Worm (Caenorhabditis elegans) whole organism, mixed stage, embryonic: ENCODE data around the gene Y37A1A.2.

Experiments used
- M03D4.4 ChIP-seq: sonication (generic microtip); optimal IDR thresholded peaks from 2 replicates; lab custom pipeline; 2017; ENCODE audit warnings: mild to moderate bottlenecking, missing genetic modification characterization, missing compliant biosample characterization
- bed-3 ChIP-seq: fragments of 200-800 bp; sonication (Bioruptor generic); optimal IDR thresholded peaks from 3 replicates; lab custom pipeline; 2018; ENCODE audit warnings: mild to moderate bottlenecking, missing genetic modification characterization, moderate library complexity, missing compliant biosample characterization
- blmp-1 ChIP-seq: fragments of 150-350 bp; optimal IDR thresholded peaks from 2 replicates; lab custom pipeline; 2014; ENCODE audit warnings: missing biosample characterization, missing genetic modification characterization
- ceh-39 ChIP-seq: fragments of 150-350 bp; optimal IDR thresholded peaks from 2 replicates; lab custom pipeline; 2014; ENCODE audit warnings: missing biosample characterization, missing genetic modification characterization
- ceh-43 ChIP-seq: fragments of 200-800 bp; sonication (Bioruptor generic); optimal IDR thresholded peaks from 2 replicates; lab custom pipeline; 2018; ENCODE audit warnings: mild to moderate bottlenecking, missing genetic modification characterization, moderate library complexity, missing compliant biosample characterization
- ceh-83 ChIP-seq: fragments of 200-800 bp; sonication (Bioruptor generic); optimal IDR thresholded peaks from 2 replicates; lab custom pipeline; 2018; ENCODE audit warnings: mild to moderate bottlenecking, missing genetic modification characterization, missing compliant biosample characterization
- ces-1 ChIP-seq: fragments of 150-350 bp; optimal IDR thresholded peaks from 2 replicates; lab custom pipeline; 2014; ENCODE audit warnings: missing biosample characterization, missing genetic modification reagents, missing genetic modification characterization
- cnd-1 ChIP-seq: fragments of 200-800 bp; sonication (Bioruptor generic); optimal IDR thresholded peaks from 2 replicates; lab custom pipeline; 2018; ENCODE audit warnings: mild to moderate bottlenecking, missing genetic modification characterization, missing compliant biosample characterization
- drap-1 ChIP-seq: fragments of 200-800 bp; sonication (Bioruptor generic); optimal IDR thresholded peaks from 3 replicates; lab custom pipeline; 2018; ENCODE audit warnings: mild to moderate bottlenecking, missing genetic modification characterization, missing compliant biosample characterization
- elt-1 ChIP-seq: sonication (generic microtip); optimal IDR thresholded peaks from 2 replicates; lab custom pipeline; 2017; ENCODE audit warnings: missing genetic modification characterization, mild to moderate bottlenecking, missing compliant biosample characterization, antibody characterized with exemption, moderate library complexity, borderline replicate concordance; ENCODE audit not compliant: insufficient read depth
- flh-1 ChIP-seq: fragments of 200-800 bp; sonication (Bioruptor generic); optimal IDR thresholded peaks from 2 replicates; lab custom pipeline; 2018; ENCODE audit warnings: mild to moderate bottlenecking, missing genetic modification characterization, moderate library complexity, missing compliant biosample characterization
- hlh-1 ChIP-seq: fragments of 150-350 bp; optimal IDR thresholded peaks from 2 replicates; lab custom pipeline; 2014; ENCODE audit warnings: missing biosample characterization, missing genetic modification reagents, missing genetic modification characterization
- lin-13 ChIP-seq: fragments of 150-350 bp; optimal IDR thresholded peaks from 2 replicates; lab custom pipeline; 2014; ENCODE audit warnings: missing biosample characterization, missing genetic modification characterization
- lin-32 ChIP-seq: fragments of 200-800 bp; sonication (Bioruptor generic); optimal IDR thresholded peaks from 2 replicates; lab custom pipeline; 2018; ENCODE audit warnings: mild to moderate bottlenecking, missing genetic modification characterization, missing compliant biosample characterization
- lsy-2 ChIP-seq: fragments of 150-350 bp; optimal IDR thresholded peaks from 2 replicates; lab custom pipeline; 2014; ENCODE audit warnings: missing biosample characterization, missing genetic modification characterization
- mab-5 ChIP-seq: fragments of 150-350 bp; optimal IDR thresholded peaks from 2 replicates; lab custom pipeline; 2014; ENCODE audit warnings: missing biosample characterization, missing genetic modification characterization
- mep-1 ChIP-seq: fragments of 150-350 bp; optimal IDR thresholded peaks from 2 replicates; lab custom pipeline; 2017; ENCODE audit warnings: missing biosample characterization, missing genetic modification reagents, missing genetic modification characterization, inconsistent platforms
- mls-2 ChIP-seq: sonication (generic microtip); optimal IDR thresholded peaks from 2 replicates; lab custom pipeline; 2016; ENCODE audit warnings: mild to moderate bottlenecking, missing genetic modification characterization, moderate library complexity, missing compliant biosample characterization
- nhr-12 ChIP-seq: fragments of 150-350 bp; optimal IDR thresholded peaks from 2 replicates; lab custom pipeline; 2014; ENCODE audit warnings: missing biosample characterization, missing genetic modification characterization
- nhr-2 ChIP-seq: fragments of 150-350 bp; optimal IDR thresholded peaks from 2 replicates; lab custom pipeline; 2014; ENCODE audit warnings: missing biosample characterization, missing genetic modification characterization
- nhr-28 ChIP-seq: fragments of 150-350 bp; optimal IDR thresholded peaks from 2 replicates; lab custom pipeline; 2014; ENCODE audit warnings: missing biosample characterization, missing genetic modification characterization
- nhr-76 ChIP-seq: sonication (generic microtip); optimal IDR thresholded peaks from 2 replicates; lab custom pipeline; 2017; ENCODE audit warnings: missing biosample characterization, missing genetic modification characterization
- pha-4 ChIP-seq: fragments of 150-350 bp; optimal IDR thresholded peaks from 2 replicates; lab custom pipeline; 2018; ENCODE audit warnings: missing biosample characterization, missing genetic modification reagents, missing genetic modification characterization
- sem-2 ChIP-seq: fragments of 200-800 bp; sonication (Bioruptor generic); optimal IDR thresholded peaks from 2 replicates; lab custom pipeline; 2018; ENCODE audit warnings: mild to moderate bottlenecking, missing genetic modification characterization, missing compliant biosample characterization
- sptf-1 ChIP-seq: sonication (generic microtip); optimal IDR thresholded peaks from 2 replicates; lab custom pipeline; 2017; ENCODE audit warnings: mild to moderate bottlenecking, missing genetic modification characterization, moderate library complexity, missing compliant biosample characterization
- unc-120 ChIP-seq: sonication (generic microtip); optimal IDR thresholded peaks from 2 replicates; lab custom pipeline; 2017; ENCODE audit warnings: missing genetic modification characterization, missing compliant biosample characterization; ENCODE audit not compliant: poor library complexity, severe bottlenecking
- unc-39 ChIP-seq: fragments of 150-350 bp; optimal IDR thresholded peaks from 2 replicates; lab custom pipeline; 2014; ENCODE audit warnings: missing biosample characterization, missing genetic modification characterization
- unc-62 ChIP-seq: fragments of 150-350 bp; optimal IDR thresholded peaks from 2 replicates; lab custom pipeline; 2014; ENCODE audit warnings: missing biosample characterization, missing genetic modification reagents, missing genetic modification characterization
- zip-8 ChIP-seq: fragments of 150-350 bp; optimal IDR thresholded peaks from 2 replicates; lab custom pipeline; 2014; ENCODE audit warnings: missing biosample characterization, missing genetic modification characterization
- ztf-11 ChIP-seq: fragments of 150-350 bp; optimal IDR thresholded peaks from 2 replicates; lab custom pipeline; 2014; ENCODE audit warnings: missing biosample characterization, missing genetic modification characterization

Gene Y37A1A.2

DNA sequence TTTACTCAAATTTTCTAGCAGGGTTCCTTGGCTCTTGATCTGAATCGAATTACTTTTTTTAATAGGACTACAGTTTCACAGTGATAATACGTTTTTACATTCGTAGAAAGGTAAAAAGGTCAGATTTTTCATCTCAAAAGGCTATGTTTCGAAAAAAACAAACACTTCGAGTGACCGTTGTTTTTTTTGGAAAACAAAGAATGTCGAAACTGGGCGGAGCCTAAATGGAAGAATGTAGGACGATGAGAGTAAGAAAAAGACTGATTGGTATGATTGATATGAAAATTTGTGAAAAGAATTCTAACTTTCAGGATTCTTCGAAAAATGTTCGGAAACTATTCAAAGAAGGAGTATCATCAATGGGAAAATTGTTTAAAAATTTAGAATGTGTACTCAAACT lies at the start of gene Y37A1A.2:
Gene Y37A1A.2 (minus strand): TSS at position 101 of the 400 bp plus-strand sequence.
- TF ChIP-seq unc-62 (no peak), nhr-12 (tag; lab: Kevin White, UChicago) (no peak), lsy-2 (tag; lab: Kevin White, UChicago) (no peak), hlh-1 (tag; lab: Kevin White, UChicago) (no peak), unc-120 (tag; lab: Kevin White, UChicago) (no peak), ztf-11 (no peak), nhr-28 (tag; lab: Kevin White, UChicago) (no peak), pha-4 (no peak), ceh-83 (GFP tag; lab: Kevin White, UChicago) (no peak), unc-39 (tag; lab: Kevin White, UChicago) (no peak), sem-2 (GFP tag; lab: Kevin White, UChicago) (no peak), mep-1 (no peak), nhr-76 (no peak), sptf-1 (tag; lab: Kevin White, UChicago) (no peak), zip-8 (no peak), flh-1 (no peak), mab-5 (tag; lab: Kevin White, UChicago) (no peak), cnd-1 (tag; lab: Kevin White, UChicago) (no peak)

DNA sequence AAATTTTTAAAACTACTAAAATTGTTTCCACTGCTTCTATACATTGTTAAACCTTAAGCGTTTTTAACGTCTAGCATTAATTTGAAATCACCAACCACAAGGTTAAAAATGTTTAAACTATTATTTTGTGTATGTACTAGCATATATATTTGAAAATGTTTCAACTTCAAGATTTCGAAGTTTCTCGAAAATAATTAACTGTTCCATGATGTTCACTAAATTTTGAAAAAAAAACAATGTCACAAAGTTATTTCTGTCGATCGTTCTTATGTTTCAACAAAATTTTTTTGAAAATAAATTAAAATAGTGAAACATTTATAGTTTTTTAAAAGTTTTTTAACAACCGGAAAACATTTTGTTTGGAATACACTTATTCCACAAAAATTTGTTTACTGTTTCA lies 41.7 kb upstream of the Y37A1A.2 start:
- no peak for TF ChIP-seq unc-62
- TF ChIP-seq sptf-1 (tag; lab: Kevin White, UChicago) = no peak
- no peak for TF ChIP-seq mab-5 (tag; lab: Kevin White, UChicago)
- no peak for TF ChIP-seq bed-3 (GFP tag; lab: Kevin White, UChicago)
- TF ChIP-seq blmp-1 = no peak
- no peak for TF ChIP-seq lsy-2 (tag; lab: Kevin White, UChicago)
- no peak for TF ChIP-seq nhr-12 (tag; lab: Kevin White, UChicago)
- no peak for TF ChIP-seq M03D4.4 (tag; lab: Kevin White, UChicago)
- no peak for TF ChIP-seq mep-1
- no peak for TF ChIP-seq unc-120 (tag; lab: Kevin White, UChicago)
- TF ChIP-seq sem-2 (GFP tag; lab: Kevin White, UChicago) = no peak
- no peak for TF ChIP-seq nhr-76
- no peak for TF ChIP-seq nhr-2
- no peak for TF ChIP-seq elt-1

DNA sequence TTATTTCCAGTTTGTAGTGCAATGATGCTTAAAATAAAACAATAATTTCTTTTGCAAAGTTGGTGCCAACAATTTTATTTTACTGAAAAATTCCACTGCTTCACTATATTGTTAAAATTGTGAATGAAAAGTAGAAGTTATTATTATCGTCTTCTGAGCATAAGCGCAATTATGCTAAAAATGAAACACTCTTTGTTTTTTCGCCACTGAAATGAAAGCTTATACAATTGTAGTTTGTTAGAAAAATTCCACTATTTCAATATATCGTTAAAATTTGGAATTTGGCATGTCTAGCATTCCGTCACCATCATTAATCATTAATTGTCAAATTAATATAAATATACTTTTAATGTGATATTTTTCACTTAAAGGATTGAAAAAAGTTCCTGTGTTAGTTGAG lies 41.1 kb upstream of the Y37A1A.2 start:
- TF ChIP-seq mls-2 (tag; lab: Kevin White, UChicago) = no peak
- TF ChIP-seq, all 35 proteins: peak for 0

DNA sequence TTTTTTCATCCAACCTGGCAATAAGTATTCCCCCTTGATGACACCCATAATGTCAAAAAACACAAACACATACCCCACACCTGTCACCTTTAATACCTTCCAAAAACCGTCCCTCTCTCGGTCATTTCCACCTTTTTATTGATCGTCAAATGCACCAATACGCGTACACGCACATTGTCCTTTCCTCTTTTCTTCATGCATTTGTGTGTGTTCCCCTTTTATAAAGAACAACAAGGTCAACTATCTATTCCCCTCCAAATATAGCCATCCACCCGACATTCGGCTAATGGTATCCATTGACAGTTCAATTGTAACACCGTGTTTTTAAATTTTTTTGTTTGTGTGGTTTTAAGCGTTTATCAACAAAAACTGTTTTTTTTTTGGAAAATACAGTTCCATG lies 32.4 kb upstream of the Y37A1A.2 start:
- TF ChIP-seq nhr-2 = peak; percentile 98
- no peak for TF ChIP-seq nhr-12 (tag; lab: Kevin White, UChicago)

DNA sequence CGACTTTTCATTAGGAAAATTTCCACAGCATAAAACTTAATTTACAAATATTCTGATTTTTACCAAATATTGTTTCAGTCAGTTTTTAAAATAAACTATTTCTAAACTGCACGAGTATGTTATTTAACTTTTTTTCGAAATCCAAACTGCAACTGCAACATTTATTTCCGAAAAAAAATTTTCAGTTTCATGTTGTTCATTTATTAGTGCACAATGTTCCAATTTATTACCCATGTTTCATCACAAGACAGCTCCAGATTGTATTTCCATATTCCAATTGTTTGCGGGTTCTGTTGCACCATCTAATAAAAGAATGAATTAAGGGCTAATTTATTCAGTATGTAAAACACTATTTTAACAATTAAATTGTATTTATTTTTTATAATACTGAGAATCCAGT lies 28.8 kb upstream of the Y37A1A.2 start:
- no peak for TF ChIP-seq lin-13 (tag; lab: Kevin White, UChicago)

DNA sequence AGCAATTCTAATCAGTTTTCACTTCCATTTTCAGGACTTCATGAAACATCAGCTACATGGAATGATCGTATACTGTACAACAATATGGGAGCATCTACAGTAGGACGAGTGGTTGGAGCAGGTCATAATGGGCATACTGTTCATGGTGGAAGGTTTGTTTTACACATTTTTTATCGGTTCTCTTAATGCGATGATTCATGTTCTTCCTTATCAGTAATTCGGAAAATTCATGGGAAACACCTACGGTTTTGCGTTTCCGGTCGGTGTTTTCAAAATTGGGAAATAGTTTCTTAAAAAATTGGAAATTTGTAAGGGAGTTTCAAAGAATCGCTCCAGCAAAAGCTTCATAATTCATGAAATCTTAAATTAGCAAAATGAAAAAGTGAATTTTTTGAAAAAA lies 28.0 kb upstream of the Y37A1A.2 start:
- no peak for TF ChIP-seq ceh-39
- TF ChIP-seq unc-120 (tag; lab: Kevin White, UChicago) = no peak
- no peak for TF ChIP-seq nhr-76
- no peak for TF ChIP-seq nhr-28 (tag; lab: Kevin White, UChicago)
- no peak for TF ChIP-seq cnd-1 (tag; lab: Kevin White, UChicago)
- no peak for TF ChIP-seq ceh-43

DNA sequence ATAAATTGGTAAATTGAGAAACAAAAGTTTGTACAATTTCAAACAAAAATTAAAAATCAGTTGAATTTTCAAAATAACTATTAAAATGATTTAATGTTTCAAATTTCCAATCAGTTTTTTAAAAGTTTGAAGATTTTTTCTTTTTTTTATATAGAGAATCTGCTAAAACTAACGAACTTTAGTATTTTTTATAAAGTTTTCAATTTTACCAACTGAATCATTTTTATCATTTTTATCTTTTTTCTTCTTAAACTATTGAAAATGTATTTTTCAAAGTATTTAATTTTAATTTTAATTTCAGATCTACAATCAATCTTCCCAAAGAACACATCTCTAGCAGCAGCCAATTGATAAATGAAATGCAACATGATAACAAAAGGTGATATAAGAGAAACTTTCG lies 21.3 kb upstream of the Y37A1A.2 start, which contains the start of gene Y37A1A.4:
Gene Y37A1A.4 (plus strand): TSS at position 301 of the 400 bp plus-strand sequence.
- TF ChIP-seq ces-1 (GFP tag; lab: Kevin White, UChicago) (no peak), lin-32 (GFP tag; lab: Kevin White, UChicago) (no peak), drap-1 (no peak), nhr-76 (no peak)
- TF ChIP-seq, all 35 proteins: peak for 0
